Worm (Caenorhabditis elegans): Measurements from ENCODE around the gene Y39G8B.13.

The Y39G8B.13 gene

ce11 chrII:13964325-13964724 is 18.5 kb downstream of the Y39G8B.13 start (continued):
- peak; percentile 67 for TF ChIP-seq dsc-1 (tag; optimal IDR thresholded peaks at IDR 0.05)
- TF ChIP-seq ztf-11 (tag; optimal IDR thresholded peaks at IDR 0.05), result no peak
- TF ChIP-seq nhr-47 (tag; optimal IDR thresholded peaks at IDR 0.05), result peak; percentile 26
- peak; percentile 12 for TF ChIP-seq jun-1 (tag; optimal IDR thresholded peaks at IDR 0.05)
- no peak for TF ChIP-seq pqm-1 (tag; optimal IDR thresholded peaks at IDR 0.05)
- TF ChIP-seq ceh-63 (GFP tag; optimal IDR thresholded peaks at IDR 0.05), result no peak
- no peak for TF ChIP-seq lin-39 (tag; optimal IDR thresholded peaks at IDR 0.05)
- TF ChIP-seq ces-1 (GFP tag; optimal IDR thresholded peaks at IDR 0.05), result no peak
- peak; percentile 15 for TF ChIP-seq fkh-10 (GFP tag; optimal IDR thresholded peaks at IDR 0.05)
- TF ChIP-seq nhr-84 (tag; optimal IDR thresholded peaks at IDR 0.05), result no peak
- no peak for TF ChIP-seq ztf-4 (tag; optimal IDR thresholded peaks at IDR 0.05)

- TF ChIP-seq ces-1 (GFP tag; optimal IDR thresholded peaks at IDR 0.05) (no peak), ztf-4 (tag; optimal IDR thresholded peaks at IDR 0.05) (no peak), alr-1 (tag; optimal IDR thresholded peaks at IDR 0.05; ENCODE audit: borderline replicate concordance) (no peak), sup-37 (GFP tag; optimal IDR thresholded peaks at IDR 0.05) (no peak), mep-1 (tag; optimal IDR thresholded peaks at IDR 0.05) (no peak), lin-14 (GFP tag; optimal IDR thresholded peaks at IDR 0.05) (no peak), nhr-47 (tag; optimal IDR thresholded peaks at IDR 0.05) (no peak), hlh-4 (tag; optimal IDR thresholded peaks at IDR 0.05) (no peak), snu-23 (GFP tag; optimal IDR thresholded peaks at IDR 0.05) (no peak), lin-39 (tag; optimal IDR thresholded peaks at IDR 0.05) (no peak), tbx-2 (tag; optimal IDR thresholded peaks at IDR 0.05) (no peak), elt-2 (tag; optimal IDR thresholded peaks at IDR 0.05) (no peak), grh-1 (GFP tag; IDR thresholded peaks at IDR 0.05) (no peak), pqm-1 (tag; optimal IDR thresholded peaks at IDR 0.05) (no peak), blmp-1 (tag; optimal IDR thresholded peaks at IDR 0.05) (no peak), Y116A8C.19 (tag; optimal IDR thresholded peaks at IDR 0.05; ENCODE audit: borderline replicate concordance) (no peak)
These were observed 20.5 kb downstream of the Y39G8B.13 start, which contains the start of gene rpi-1 for ce11 chrII:13962319-13962718. rpi-1 (minus strand) TSS chrII:13962419.

- peak; percentile 14 for TF ChIP-seq nhr-85 (tag)
- TF ChIP-seq mef-2 (tag; optimal IDR thresholded peaks at IDR 0.05), result no peak
- TF ChIP-seq nhr-47 (tag; optimal IDR thresholded peaks at IDR 0.05), result no peak
- no peak for TF ChIP-seq aha-1 (tag; optimal IDR thresholded peaks at IDR 0.05)
- no peak for TF ChIP-seq rnt-1 (tag; optimal IDR thresholded peaks at IDR 0.05)
- TF ChIP-seq sup-37 (GFP tag; optimal IDR thresholded peaks at IDR 0.05), result no peak
- no peak for TF ChIP-seq dsc-1 (tag; optimal IDR thresholded peaks at IDR 0.05)
These were observed 21.3 kb downstream of the Y39G8B.13 start for ce11 chrII:13961567-13961966.

- TF ChIP-seq zip-4 (GFP tag; optimal IDR thresholded peaks at IDR 0.05) (no peak), Y116A8C.19 (tag; optimal IDR thresholded peaks at IDR 0.05; ENCODE audit: borderline replicate concordance) (no peak), pax-3 (tag; optimal IDR thresholded peaks at IDR 0.05) (no peak), aly-2 (tag; optimal IDR thresholded peaks at IDR 0.05) (no peak), jun-1 (tag; optimal IDR thresholded peaks at IDR 0.05) (no peak), lir-3 (tag; optimal IDR thresholded peaks at IDR 0.05; ENCODE audit: poor library complexity) (no peak), nhr-11 (tag; optimal IDR thresholded peaks at IDR 0.05) (no peak), zag-1 (tag; optimal IDR thresholded peaks at IDR 0.05) (no peak), sptf-1 (tag; optimal IDR thresholded peaks at IDR 0.05) (no peak), nhr-47 (tag; optimal IDR thresholded peaks at IDR 0.05) (no peak), tlp-1 (tag; optimal IDR thresholded peaks at IDR 0.05) (no peak), fkh-8 (tag; optimal IDR thresholded peaks at IDR 0.05) (no peak), snpc-4 (tag; optimal IDR thresholded peaks at IDR 0.05) (no peak), F16B12.6 (tag; optimal IDR thresholded peaks at IDR 0.05) (no peak), hlh-17 (GFP tag; optimal IDR thresholded peaks at IDR 0.05; ENCODE audit: borderline replicate concordance) (no peak), rnt-1 (tag; optimal IDR thresholded peaks at IDR 0.05) (no peak), ces-1 (GFP tag; optimal IDR thresholded peaks at IDR 0.05) (no peak), unc-86 (tag; optimal IDR thresholded peaks at IDR 0.05) (no peak), tbx-2 (tag; optimal IDR thresholded peaks at IDR 0.05) (no peak), lin-35 (GFP tag; optimal IDR thresholded peaks at IDR 0.05) (peak in 1 of 2 experiments; percentile 44), efl-1 (optimal IDR thresholded peaks at IDR 0.05) (no peak), efl-1 (GFP tag; optimal IDR thresholded peaks at IDR 0.05 in 1 of 2) (no peak), lin-15B (tag; optimal IDR thresholded peaks at IDR 0.05) (no peak), lin-13 (GFP tag; optimal IDR thresholded peaks at IDR 0.05) (no peak), pag-3 (tag; optimal IDR thresholded peaks at IDR 0.05; ENCODE audit: borderline replicate concordance, insufficient read depth) (no peak), vab-15 (tag; optimal IDR thresholded peaks at IDR 0.05) (no peak), efl-3 (GFP tag; optimal IDR thresholded peaks at IDR 0.05) (no peak), nhr-84 (tag; optimal IDR thresholded peaks at IDR 0.05) (no peak)
These were observed 24.5 kb downstream of the Y39G8B.13 start for ce11 chrII:13958359-13958758.
